Fruit fly (Drosophila melanogaster) whole organism, prepupa: ENCODE measurements around the gene CG3597.

Experiments used
- Blimp-1 ChIP-seq: fragments of 200-800 bp; sonication (Bioruptor generic); optimal IDR thresholded peaks from 3 replicates; lab custom pipeline; 2017; ENCODE audit warnings: missing biosample characterization, missing genetic modification characterization, mild to moderate bottlenecking, moderate library complexity, missing genetic modification reagents
- CG10631 ChIP-seq: fragments of 200-800 bp; sonication (Bioruptor generic); optimal IDR thresholded peaks from 2 replicates; lab custom pipeline; 2016; ENCODE audit warnings: missing biosample characterization, missing genetic modification characterization
- CG10669 ChIP-seq: fragments of 200-800 bp; sonication (Bioruptor generic); optimal IDR thresholded peaks from 3 replicates; lab custom pipeline; 2018; ENCODE audit warnings: missing biosample characterization, mild to moderate bottlenecking, missing genetic modification characterization, moderate library complexity
- CG11294 ChIP-seq: fragments of 200-800 bp; sonication (Bioruptor generic); IDR thresholded peaks from 2 replicates; pipeline ENCODE4 v1.3.6; 2022; ENCODE audit warnings: missing biosample characterization, missing genetic modification characterization
- CG11762 ChIP-seq: fragments of 200-800 bp; sonication (Bioruptor generic); optimal IDR thresholded peaks from 3 replicates; lab custom pipeline; 2016; ENCODE audit warnings: missing biosample characterization, missing genetic modification characterization; ENCODE audit not compliant: insufficient read depth
- CG11902 ChIP-seq: fragments of 200-800 bp; sonication (Bioruptor generic); optimal IDR thresholded peaks from 3 replicates; lab custom pipeline; 2016; ENCODE audit warnings: missing biosample characterization, missing genetic modification characterization
- CG15336 ChIP-seq: fragments of 200-800 bp; sonication (Bioruptor generic); IDR thresholded peaks from 2 replicates; pipeline ENCODE4 v1.3.6; 2022; ENCODE audit warnings: missing biosample characterization, missing genetic modification characterization
- CG16779 ChIP-seq: fragments of 200-800 bp; sonication (Bioruptor generic); optimal IDR thresholded peaks from 3 replicates; lab custom pipeline; 2017; ENCODE audit warnings: missing biosample characterization, mild to moderate bottlenecking, missing genetic modification characterization
- CG3032 ChIP-seq: fragments of 200-800 bp; optimal IDR thresholded peaks from 2 replicates; lab custom pipeline; 2019; ENCODE audit warnings: missing biosample characterization, mild to moderate bottlenecking, missing genetic modification characterization, moderate library complexity
- CG31627 ChIP-seq: fragments of 200-800 bp; sonication (Bioruptor generic); optimal IDR thresholded peaks from 3 replicates; lab custom pipeline; 2016; ENCODE audit warnings: missing biosample characterization, missing genetic modification characterization
- CG32006 ChIP-seq: fragments of 200-800 bp; sonication (Bioruptor generic); optimal IDR thresholded peaks from 3 replicates; lab custom pipeline; 2017; ENCODE audit warnings: missing biosample characterization, mild to moderate bottlenecking, missing genetic modification characterization
- CG34406 ChIP-seq: fragments of 200-800 bp; sonication (Bioruptor generic); optimal IDR thresholded peaks from 3 replicates; lab custom pipeline; 2016; ENCODE audit warnings: missing biosample characterization, missing genetic modification characterization
- CG6163 ChIP-seq: fragments of 200-800 bp; sonication (Bioruptor generic); IDR thresholded peaks from 3 replicates; pipeline ENCODE4 v1.3.6; 2022; ENCODE audit warnings: missing biosample characterization, missing genetic modification characterization
- CG6276 ChIP-seq: fragments of 200-800 bp; sonication (Bioruptor generic); optimal IDR thresholded peaks from 2 replicates; lab custom pipeline; 2017; ENCODE audit warnings: missing biosample characterization, mild to moderate bottlenecking, missing genetic modification characterization
- CG6808 ChIP-seq: fragments of 200-800 bp; sonication (Bioruptor generic); optimal IDR thresholded peaks from 3 replicates; lab custom pipeline; 2017; ENCODE audit warnings: missing biosample characterization, missing genetic modification characterization, mild to moderate bottlenecking, moderate library complexity, missing genetic modification reagents
- CG6854 ChIP-seq: fragments of 200-800 bp; sonication (Bioruptor generic); optimal IDR thresholded peaks from 2 replicates; lab custom pipeline; 2017; ENCODE audit warnings: missing biosample characterization, mild to moderate bottlenecking, missing genetic modification characterization
- CG8119 ChIP-seq: fragments of 200-800 bp; sonication (Bioruptor generic); IDR thresholded peaks from 3 replicates; pipeline ENCODE4 v1.3.6; 2022; ENCODE audit warnings: missing biosample characterization, missing genetic modification characterization
- CG8632 ChIP-seq: fragments of 200-800 bp; sonication (Bioruptor generic); optimal IDR thresholded peaks from 3 replicates; lab custom pipeline; 2016; ENCODE audit warnings: missing biosample characterization, missing genetic modification characterization
- CG9139 ChIP-seq: fragments of 200-800 bp; sonication (Bioruptor generic); optimal IDR thresholded peaks from 3 replicates; lab custom pipeline; 2017; ENCODE audit warnings: missing biosample characterization, mild to moderate bottlenecking, missing genetic modification characterization
- Eip75B ChIP-seq: fragments of 200-800 bp; sonication (Bioruptor generic); optimal IDR thresholded peaks from 3 replicates; lab custom pipeline; 2016; ENCODE audit warnings: missing biosample characterization, missing genetic modification characterization
- Eip78C ChIP-seq: fragments of 200-800 bp; sonication (Bioruptor generic); peaks from one replicate; lab custom pipeline; 2016; ENCODE audit warnings: missing biosample characterization, missing genetic modification characterization
- Eip93F ChIP-seq: fragments of 200-800 bp; sonication (Bioruptor generic); optimal IDR thresholded peaks from 2 replicates; lab custom pipeline; 2016; ENCODE audit warnings: missing biosample characterization, mild to moderate bottlenecking, missing genetic modification characterization
- Ets96B ChIP-seq: fragments of 200-800 bp; optimal IDR thresholded peaks from 2 replicates; lab custom pipeline; 2019; ENCODE audit warnings: missing biosample characterization, mild to moderate bottlenecking, missing genetic modification characterization, moderate library complexity
- Hr38 ChIP-seq: sonication (Bioruptor generic); optimal IDR thresholded peaks from 2 replicates; lab custom pipeline; 2016; ENCODE audit warnings: missing biosample characterization, missing genetic modification characterization
- Hr39 ChIP-seq: fragments of 200-800 bp; sonication (Bioruptor generic); optimal IDR thresholded peaks from 2 replicates; lab custom pipeline; 2016; ENCODE audit warnings: missing biosample characterization, missing genetic modification characterization
- Hr4 ChIP-seq: fragments of 200-800 bp; sonication (Bioruptor generic); optimal IDR thresholded peaks from 3 replicates; lab custom pipeline; 2016; ENCODE audit warnings: missing biosample characterization, missing genetic modification characterization
- Smox ChIP-seq: fragments of 200-800 bp; sonication (Bioruptor generic); optimal IDR thresholded peaks from 3 replicates; lab custom pipeline; 2016; ENCODE audit warnings: missing biosample characterization, missing genetic modification characterization
- Sox102F ChIP-seq: fragments of 200-800 bp; sonication (Bioruptor generic); optimal IDR thresholded peaks from 2 replicates; lab custom pipeline; 2016; ENCODE audit warnings: missing biosample characterization, mild to moderate bottlenecking, missing genetic modification characterization
- Sox14 ChIP-seq: fragments of 200-800 bp; sonication (Bioruptor generic); optimal IDR thresholded peaks from 3 replicates; lab custom pipeline; 2016; ENCODE audit warnings: missing biosample characterization, missing genetic modification characterization
- Sox15 ChIP-seq: fragments of 200-800 bp; sonication (Bioruptor generic); optimal IDR thresholded peaks from 3 replicates; lab custom pipeline; 2016; ENCODE audit warnings: missing biosample characterization, missing genetic modification characterization
- achi ChIP-seq: fragments of 200-800 bp; sonication (Bioruptor generic); optimal IDR thresholded peaks from 3 replicates; lab custom pipeline; 2016; ENCODE audit warnings: missing biosample characterization, missing genetic modification characterization
- dsx ChIP-seq: fragments of 200-800 bp; optimal IDR thresholded peaks from 3 replicates; lab custom pipeline; 2019; ENCODE audit warnings: missing biosample characterization, mild to moderate bottlenecking, missing genetic modification characterization, moderate library complexity; ENCODE audit not compliant: poor library complexity, severe bottlenecking
- esn ChIP-seq: fragments of 200-800 bp; sonication (Bioruptor generic); optimal IDR thresholded peaks from 2 replicates; lab custom pipeline; 2016; ENCODE audit warnings: missing biosample characterization, mild to moderate bottlenecking, missing genetic modification characterization, moderate library complexity
- fd59A ChIP-seq: fragments of 200-800 bp; sonication (Bioruptor generic); optimal IDR thresholded peaks from 2 replicates; lab custom pipeline; 2017; ENCODE audit warnings: missing biosample characterization, mild to moderate bottlenecking, missing genetic modification characterization, missing genetic modification reagents
- fd85E ChIP-seq: fragments of 200-800 bp; sonication (Bioruptor generic); optimal IDR thresholded peaks from 3 replicates; lab custom pipeline; 2016; ENCODE audit warnings: missing biosample characterization, missing genetic modification characterization
- fkh ChIP-seq: fragments of 200-800 bp; sonication (Bioruptor generic); optimal IDR thresholded peaks from 3 replicates; lab custom pipeline; 2017; ENCODE audit warnings: missing biosample characterization, mild to moderate bottlenecking, missing genetic modification characterization, moderate library complexity
- lz ChIP-seq: fragments of 200-800 bp; sonication (Bioruptor generic); optimal IDR thresholded peaks from 3 replicates; lab custom pipeline; 2016; ENCODE audit warnings: missing biosample characterization, missing genetic modification characterization
- net ChIP-seq: fragments of 200-800 bp; sonication (Bioruptor generic); optimal IDR thresholded peaks from 3 replicates; lab custom pipeline; 2016; ENCODE audit warnings: missing biosample characterization, missing genetic modification characterization
- pdm3 ChIP-seq: fragments of 200-800 bp; sonication (Bioruptor generic); optimal IDR thresholded peaks from 3 replicates; lab custom pipeline; 2016; ENCODE audit warnings: missing biosample characterization, missing genetic modification characterization
- ss ChIP-seq, 2 experiments: fragments of 200-800 bp; sonication (Bioruptor generic); optimal IDR thresholded peaks; 2 replicates in 1 of 2; 3 replicates in 1 of 2; lab custom pipeline; 2017 to 2018; ENCODE audit warnings: mild to moderate bottlenecking in 2 of 2, missing biosample characterization in 2 of 2, missing genetic modification characterization in 2 of 2, moderate library complexity in 1 of 2
- svp ChIP-seq: fragments of 200-800 bp; sonication (Bioruptor generic); peaks from one replicate; lab custom pipeline; 2016; ENCODE audit warnings: missing biosample characterization, missing genetic modification characterization
- vri ChIP-seq: fragments of 200-800 bp; sonication (Bioruptor generic); optimal IDR thresholded peaks from 3 replicates; lab custom pipeline; 2016; ENCODE audit warnings: missing biosample characterization, mild to moderate bottlenecking, missing genetic modification characterization

CG3597 gene

DNA sequence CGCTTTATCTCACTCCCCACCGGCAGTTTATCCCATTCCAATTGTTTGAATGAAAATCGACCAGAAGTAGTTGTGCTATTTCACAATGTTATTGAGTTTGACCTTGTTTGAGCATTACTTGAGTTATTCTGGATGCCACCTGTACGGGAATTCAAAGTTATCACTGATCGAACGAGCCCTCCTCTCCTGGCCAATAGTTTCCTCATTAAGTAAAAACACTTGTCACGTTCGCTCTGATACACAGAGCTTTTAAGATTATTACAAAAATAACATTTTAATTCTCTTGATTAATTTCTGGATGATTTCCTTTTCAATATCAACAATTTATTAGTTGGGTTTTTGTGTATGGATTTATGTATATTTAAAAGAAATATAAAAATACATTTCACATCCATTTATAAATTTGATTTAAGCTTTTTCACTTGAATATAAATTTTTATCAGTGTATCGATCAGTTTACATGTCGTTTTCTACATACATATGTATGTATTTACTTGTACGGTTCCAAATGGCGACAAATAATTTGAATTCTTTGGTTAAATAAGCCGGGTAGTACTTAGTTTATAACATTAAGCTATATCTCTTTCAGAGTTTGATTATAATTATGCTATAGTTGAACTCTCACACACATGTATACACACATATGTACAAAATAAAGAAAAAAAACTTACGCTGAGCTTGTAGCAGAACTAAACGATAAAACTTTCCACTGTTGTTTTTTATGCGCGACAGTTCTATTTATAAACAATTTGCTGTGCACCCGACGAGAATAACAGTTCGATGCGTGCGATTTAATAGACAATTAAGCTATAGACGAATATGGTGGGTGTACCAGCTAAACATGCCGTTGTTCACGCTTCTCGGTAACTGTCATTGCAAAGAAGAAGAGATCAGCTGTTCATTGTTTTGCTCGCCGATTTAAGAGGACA, 2.8 kb upstream of the CG3597 start, which contains the start of the genes CG3609 and CG15390 (continued):
- TF ChIP-seq CG10669 (GFP tag; lab: Kevin White, UChicago) (peak; percentile 66), CG34406 (GFP tag; lab: Kevin White, UChicago) (peak; percentile 30), fkh (GFP tag; lab: Kevin White, UChicago) (peak; percentile 76), Eip93F (GFP tag; lab: Kevin White, UChicago) (peak; percentile 76), CG3032 (tag; lab: Kevin White, UChicago) (peak; percentile 41), fd85E (GFP tag; lab: Kevin White, UChicago) (no peak), CG11902 (GFP tag; lab: Kevin White, UChicago) (peak; percentile 49), Blimp-1 (GFP tag; lab: Kevin White, UChicago) (peak; percentile 24), esn (GFP tag; lab: Kevin White, UChicago) (peak; percentile 86), fd59A (GFP tag; lab: Kevin White, UChicago) (peak; percentile 55), vri (peak; percentile 89), CG10631 (GFP tag; lab: Kevin White, UChicago) (peak; percentile 65), pdm3 (GFP tag; lab: Kevin White, UChicago) (peak; percentile 88), dsx (peak; percentile 74), CG6276 (GFP tag; lab: Kevin White, UChicago) (peak; percentile 81), CG6854 (peak; percentile 9)

DNA sequence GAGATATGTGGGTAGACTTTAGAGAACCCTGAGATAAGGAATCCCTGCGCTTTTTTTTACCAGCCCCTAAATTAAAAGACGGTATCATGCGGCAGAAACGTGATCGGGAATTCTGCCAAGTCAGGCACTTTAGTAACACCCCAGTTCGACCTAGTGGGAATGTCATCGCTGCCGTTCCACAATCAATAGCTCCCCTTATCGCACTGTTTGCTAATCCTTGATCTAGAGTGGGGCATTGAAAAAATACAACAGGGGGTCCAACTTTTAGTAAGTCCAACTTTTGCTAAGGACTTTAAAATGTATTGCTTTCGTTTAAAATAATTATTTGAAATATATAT, 757 bp upstream of the CG3597 start:
- no peak for TF ChIP-seq Eip78C
- no peak for TF ChIP-seq Ets96B (tag; lab: Kevin White, UChicago)
- no peak for TF ChIP-seq CG6808 (GFP tag; lab: Kevin White, UChicago)
- TF ChIP-seq vri = peak; percentile 29
- no peak for TF ChIP-seq lz (GFP tag; lab: Kevin White, UChicago)
- TF ChIP-seq CG9139 = no peak
- TF ChIP-seq, all 60 proteins: peak for 1

dm6 chr2L:2370352-2370751, 972 bp downstream of the CG3597 start:
- 0 out of 3 replicates have a peak, but pooled peaks have one; percentile 13 for TF ChIP-seq CG6163 (GFP tag; lab: Robert Waterston, UW)
- peak; percentile 98 for TF ChIP-seq svp
- TF ChIP-seq fd85E (GFP tag; lab: Kevin White, UChicago) = no peak

DNA sequence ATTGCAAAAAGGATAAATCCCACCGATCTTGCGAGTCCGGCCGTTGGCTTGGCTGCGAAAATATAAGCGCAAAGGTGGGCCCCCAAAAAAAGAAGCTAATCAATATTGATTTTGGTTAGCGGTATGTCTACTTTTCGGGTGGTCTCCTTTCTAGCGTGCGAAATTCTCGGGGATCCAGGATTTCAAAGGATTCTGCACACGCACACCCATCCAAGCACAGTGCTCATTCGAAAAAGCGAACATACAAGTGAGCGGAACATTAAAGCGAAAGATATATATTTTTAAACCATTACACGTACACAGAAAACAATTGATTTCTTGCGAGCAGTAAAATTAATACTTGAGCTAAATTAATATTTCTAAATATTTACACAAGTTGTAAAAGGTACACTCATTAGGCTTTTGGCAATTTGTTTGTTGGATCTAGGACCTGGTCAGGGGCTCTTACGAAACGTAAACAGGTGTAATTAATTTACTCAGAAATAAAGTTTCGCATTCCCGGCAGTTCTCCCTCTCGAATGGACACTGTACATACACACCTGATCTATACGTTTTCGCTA, 5.6 kb downstream of the CG3597 start:
- TF ChIP-seq Ets96B (tag; lab: Kevin White, UChicago) = peak; percentile 41
- TF ChIP-seq achi = peak; percentile 47
- TF ChIP-seq ss (GFP tag; optimal IDR thresholded peaks at IDR 0.05; lab: Kevin White, UChicago) = no peak
- peak; percentile 39 for TF ChIP-seq pdm3 (GFP tag; lab: Kevin White, UChicago)
- TF ChIP-seq Hr38 = no peak
- peak; percentile 16 for TF ChIP-seq CG6808 (GFP tag; lab: Kevin White, UChicago)
- no peak for TF ChIP-seq net (GFP tag; lab: Kevin White, UChicago)
- peak; percentile 42 for TF ChIP-seq CG10669 (GFP tag; lab: Kevin White, UChicago)
- TF ChIP-seq CG11294 = no peak
- no peak for TF ChIP-seq Sox15
- TF ChIP-seq Sox102F = no peak
- TF ChIP-seq Hr4 (GFP tag; lab: Kevin White, UChicago) = peak; percentile 37
- peak; percentile 16 for TF ChIP-seq CG11762
- TF ChIP-seq CG15336 (GFP tag; lab: Robert Waterston, UW) = peak; percentile 34
- TF ChIP-seq Blimp-1 (GFP tag; lab: Kevin White, UChicago) = no peak
- TF ChIP-seq CG8119 = peak; percentile 30; the same call in 1 of the 3 replicates
- TF ChIP-seq CG32006 (GFP tag; lab: Kevin White, UChicago) = peak; percentile 42
- no peak for TF ChIP-seq Sox14 (GFP tag; lab: Kevin White, UChicago)
- no peak for TF ChIP-seq CG11902 (GFP tag; lab: Kevin White, UChicago)
- TF ChIP-seq vri = no peak
- TF ChIP-seq CG6163 (GFP tag; lab: Robert Waterston, UW) = no peak
- TF ChIP-seq Eip75B (GFP tag; lab: Kevin White, UChicago) = no peak
- TF ChIP-seq CG16779 (tag; lab: Kevin White, UChicago) = no peak
- peak; percentile 34 for TF ChIP-seq CG31627 (GFP tag; lab: Kevin White, UChicago)
- TF ChIP-seq CG8632 (GFP tag; lab: Kevin White, UChicago) = peak; percentile 54
- TF ChIP-seq Smox (GFP tag; lab: Kevin White, UChicago) = peak; percentile 22
- TF ChIP-seq esn (GFP tag; lab: Kevin White, UChicago) = peak; percentile 20
- peak; percentile 20 for TF ChIP-seq Hr39
- TF ChIP-seq CG3032 (tag; lab: Kevin White, UChicago) = peak; percentile 6
